Worm (Caenorhabditis elegans): ENCODE results near the gene nhr-127.

ce11 chrV:16287619-16288018, 27.8 kb downstream of the nhr-127 start, which contains the start of gene F28G4.3:
- TF ChIP-seq ces-1 (GFP tag; optimal IDR thresholded peaks at IDR 0.05) (no peak), ama-1 (optimal IDR thresholded peaks at IDR 0.05) (no peak), pqm-1 (tag; optimal IDR thresholded peaks at IDR 0.05) (no peak), dpl-1 (GFP tag; optimal IDR thresholded peaks at IDR 0.05) (no peak), nhr-90 (tag; optimal IDR thresholded peaks at IDR 0.05; ENCODE audit: poor library complexity) (no peak), lin-13 (GFP tag; optimal IDR thresholded peaks at IDR 0.05) (no peak)

Data from whole organism, L1 larva.